Fruit fly (Drosophila melanogaster) whole organism, prepupa: ENCODE data around the gene DZIP1.

Experiments used
- CG11294 ChIP-seq: fragments of 200-800 bp; sonication (Bioruptor generic); IDR thresholded peaks from 2 replicates; pipeline ENCODE4 v1.3.6; 2022; ENCODE audit warnings: missing biosample characterization, missing genetic modification characterization
- CG11902 ChIP-seq: fragments of 200-800 bp; sonication (Bioruptor generic); optimal IDR thresholded peaks from 3 replicates; lab custom pipeline; 2016; ENCODE audit warnings: missing biosample characterization, missing genetic modification characterization
- CG3032 ChIP-seq: fragments of 200-800 bp; optimal IDR thresholded peaks from 2 replicates; lab custom pipeline; 2019; ENCODE audit warnings: missing biosample characterization, mild to moderate bottlenecking, missing genetic modification characterization, moderate library complexity
- CG34406 ChIP-seq: fragments of 200-800 bp; sonication (Bioruptor generic); optimal IDR thresholded peaks from 3 replicates; lab custom pipeline; 2016; ENCODE audit warnings: missing biosample characterization, missing genetic modification characterization
- Eip75B ChIP-seq: fragments of 200-800 bp; sonication (Bioruptor generic); optimal IDR thresholded peaks from 3 replicates; lab custom pipeline; 2016; ENCODE audit warnings: missing biosample characterization, missing genetic modification characterization
- Gug ChIP-seq: fragments of 200-800 bp; sonication (Bioruptor generic); IDR thresholded peaks from 2 replicates; pipeline ENCODE4 v1.3.6; 2022; ENCODE audit warnings: missing biosample characterization, missing genetic modification characterization
- eg ChIP-seq: fragments of 200-800 bp; sonication (Bioruptor generic); IDR thresholded peaks from 3 replicates; pipeline ENCODE4 v1.3.6; 2022; ENCODE audit warnings: missing biosample characterization, missing genetic modification characterization
- pdm3 ChIP-seq: fragments of 200-800 bp; sonication (Bioruptor generic); optimal IDR thresholded peaks from 3 replicates; lab custom pipeline; 2016; ENCODE audit warnings: missing biosample characterization, missing genetic modification characterization

DNA sequence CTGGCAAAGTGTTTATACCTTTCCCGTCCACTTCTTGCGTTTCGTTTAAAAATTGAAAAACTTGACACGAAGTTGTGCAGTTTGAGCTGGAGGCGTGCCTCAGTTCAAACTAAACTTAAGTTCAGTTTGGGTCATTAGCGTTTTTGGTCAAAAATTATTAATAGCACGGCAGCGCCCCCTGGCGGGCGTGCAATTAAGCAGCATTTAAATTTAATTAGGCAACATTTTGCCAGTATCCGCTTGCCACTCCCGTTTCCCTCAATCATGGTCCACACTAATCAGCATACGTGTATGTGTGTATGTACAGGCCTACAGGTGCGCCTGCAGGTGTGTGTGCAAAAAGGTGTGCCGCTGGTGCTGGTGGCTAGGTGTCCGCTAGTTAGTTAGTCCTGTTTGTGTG, 11.5 kb upstream of the DZIP1 start:
- TF ChIP-seq Gug (GFP tag; lab: Robert Waterston, UW): no peak
- TF ChIP-seq CG11294 (GFP tag; lab: Robert Waterston, UW): no peak
- no peak for TF ChIP-seq CG3032 (tag; lab: Kevin White, UChicago)
- no peak for TF ChIP-seq pdm3 (GFP tag; lab: Kevin White, UChicago)
- TF ChIP-seq eg (GFP tag; lab: Robert Waterston, UW): no peak
- TF ChIP-seq Eip75B (GFP tag; lab: Kevin White, UChicago): no peak
- no peak for TF ChIP-seq CG34406
- TF ChIP-seq CG11902 (GFP tag; lab: Kevin White, UChicago): no peak
